Worm (Caenorhabditis elegans): ENCODE measurements around the gene F37C4.5.

DNA sequence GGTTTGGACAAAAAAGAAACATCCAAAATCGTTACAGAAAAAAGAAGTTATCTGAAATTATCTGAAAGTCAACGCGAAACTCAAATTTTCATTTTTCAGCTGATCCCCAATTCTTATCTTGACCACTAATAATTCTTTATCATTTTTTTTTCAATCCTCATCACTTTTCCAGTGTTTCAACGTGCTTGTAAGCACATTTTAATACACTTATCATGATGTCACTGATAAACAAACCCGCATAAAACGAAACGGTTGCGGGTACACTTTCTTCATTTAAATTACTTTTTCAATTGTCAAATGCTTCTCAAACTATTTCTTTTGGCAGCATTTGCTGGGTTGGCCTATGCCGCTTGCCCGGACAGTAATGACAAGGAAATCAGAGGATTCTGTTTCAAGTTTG lies 48.3 kb upstream of the F37C4.5 start, which contains the start of gene clec-67:
- TF ChIP-seq elt-2 (tag; optimal IDR thresholded peaks at IDR 0.05) (peak; percentile 84), nhr-25 (tag; optimal IDR thresholded peaks at IDR 0.05) (no peak), nhr-28 (tag; optimal IDR thresholded peaks at IDR 0.05) (no peak), R02D3.7 (tag; optimal IDR thresholded peaks at IDR 0.05) (no peak), tbx-2 (tag; optimal IDR thresholded peaks at IDR 0.05) (no peak), ceh-82 (tag; optimal IDR thresholded peaks at IDR 0.05) (no peak), ceh-9 (tag; optimal IDR thresholded peaks at IDR 0.05) (no peak), jun-1 (tag; optimal IDR thresholded peaks at IDR 0.05) (peak; percentile 2), ceh-16 (tag; optimal IDR thresholded peaks at IDR 0.05) (no peak), ztf-4 (tag; optimal IDR thresholded peaks at IDR 0.05) (no peak), pqm-1 (tag; optimal IDR thresholded peaks at IDR 0.05) (peak; percentile 45)

Measured in whole organism, L3 larva.